Worm (Caenorhabditis elegans): Measurements from ENCODE around the gene T23F11.2.

T23F11.2 gene

ce11 chrIII:4655402-4655801, at the start of gene T23F11.2:
T23F11.2 (minus strand) TSS chrIII:4655502.
- TF ChIP-seq pha-4 (tag; optimal IDR thresholded peaks at IDR 0.05), result no peak
- TF ChIP-seq mml-1 (tag; optimal IDR thresholded peaks at IDR 0.05), result no peak
- no peak for TF ChIP-seq daf-12 (tag; optimal IDR thresholded peaks at IDR 0.05)
- no peak for TF ChIP-seq nhr-25 (tag; optimal IDR thresholded peaks at IDR 0.05)
- TF ChIP-seq nhr-77 (tag; optimal IDR thresholded peaks at IDR 0.05), result no peak
- no peak for TF ChIP-seq nhr-12 (tag; optimal IDR thresholded peaks at IDR 0.05)
- TF ChIP-seq egl-5 (tag; optimal IDR thresholded peaks at IDR 0.05), result no peak
- TF ChIP-seq ceh-16 (tag; optimal IDR thresholded peaks at IDR 0.05), result no peak
- no peak for TF ChIP-seq jun-1 (tag; optimal IDR thresholded peaks at IDR 0.05)
- TF ChIP-seq nfya-1 (tag; optimal IDR thresholded peaks at IDR 0.05; ENCODE audit: insufficient read depth), result no peak
- no peak for TF ChIP-seq mdl-1 (tag; optimal IDR thresholded peaks at IDR 0.05)
- TF ChIP-seq nhr-28 (tag; optimal IDR thresholded peaks at IDR 0.05), result no peak
- TF ChIP-seq zag-1 (tag; optimal IDR thresholded peaks at IDR 0.05), result no peak
- TF ChIP-seq nhr-43 (tag; optimal IDR thresholded peaks at IDR 0.05; ENCODE audit: poor library complexity, severe bottlenecking), result no peak
- TF ChIP-seq sea-2 (GFP tag; optimal IDR thresholded peaks at IDR 0.05), result no peak
- TF ChIP-seq nhr-67 (tag; optimal IDR thresholded peaks at IDR 0.05), result no peak
- no peak for TF ChIP-seq unc-62 (GFP tag; optimal IDR thresholded peaks at IDR 0.05)
- TF ChIP-seq eor-1 (tag; optimal IDR thresholded peaks at IDR 0.05), result no peak
- no peak for TF ChIP-seq nhr-23 (tag; optimal IDR thresholded peaks at IDR 0.05)

DNA sequence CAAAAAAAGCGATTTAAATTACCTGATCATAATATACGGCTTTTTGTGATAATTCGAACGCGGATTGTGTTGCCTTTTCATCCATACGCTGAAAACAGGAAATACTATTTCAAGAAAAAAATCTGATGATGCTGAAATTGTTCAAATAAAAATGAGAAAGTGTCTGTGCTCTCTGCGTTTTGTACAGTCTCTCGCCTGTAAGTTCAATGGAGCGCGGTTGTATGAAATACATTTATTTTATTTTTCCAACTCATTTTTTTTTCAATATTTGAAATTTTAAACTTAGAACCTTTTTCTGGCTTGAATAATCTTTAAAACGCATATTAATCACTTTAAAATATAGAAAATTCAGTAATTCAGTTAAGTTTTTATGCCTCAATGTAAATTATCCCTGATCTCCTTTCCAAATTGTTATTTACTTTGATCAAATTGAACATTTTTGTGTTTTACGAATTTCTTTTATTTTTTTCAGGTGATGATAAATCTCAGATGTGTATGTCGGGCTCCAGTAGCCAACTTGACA, 48.7 kb upstream of the T23F11.2 start, which contains the start of the genes clp-2 and mrpl-16:
TSS of gene clp-2 (minus strand) at position 94 of the 523 bp plus-strand sequence.
TSS of gene mrpl-16 (plus strand) at position 473 of the 523 bp plus-strand sequence.
- TF ChIP-seq nhr-12 (tag; optimal IDR thresholded peaks at IDR 0.05) (no peak), elt-2 (tag; optimal IDR thresholded peaks at IDR 0.05) (no peak), skn-1 (tag; optimal IDR thresholded peaks at IDR 0.05) (no peak), lin-15B (tag; optimal IDR thresholded peaks at IDR 0.05) (peak; percentile 43), nfya-1 (tag; optimal IDR thresholded peaks at IDR 0.05; ENCODE audit: insufficient read depth) (peak; percentile 53), nhr-23 (tag; optimal IDR thresholded peaks at IDR 0.05) (peak; percentile 12)

DNA sequence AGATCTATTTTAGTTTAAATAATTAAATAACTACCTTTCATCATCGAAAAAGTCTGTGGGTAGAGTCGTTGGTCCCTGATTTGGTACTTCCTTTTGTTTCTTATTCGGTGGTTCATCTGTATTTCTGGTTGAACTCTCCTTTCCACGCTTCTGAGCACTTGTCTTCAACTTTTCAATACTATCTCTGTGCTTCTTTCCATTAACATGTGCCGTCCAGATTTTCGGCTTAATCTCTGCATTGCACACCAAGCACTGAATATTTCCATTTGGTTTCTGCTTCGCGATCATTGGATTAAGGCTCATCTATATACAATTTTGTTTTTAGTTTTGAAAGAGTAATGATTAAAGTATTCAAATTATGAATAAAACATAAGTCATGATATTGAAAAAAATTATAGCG, 44.6 kb upstream of the T23F11.2 start, which contains the start of gene sel-13:
TSS of gene sel-13 (minus strand) at position 303 of the 400 bp plus-strand sequence.
- no peak for TF ChIP-seq nhr-25 (tag; optimal IDR thresholded peaks at IDR 0.05)
- no peak for TF ChIP-seq hmg-11 (tag; optimal IDR thresholded peaks at IDR 0.05)
- TF ChIP-seq ztf-11 (tag; optimal IDR thresholded peaks at IDR 0.05), result no peak
- no peak for TF ChIP-seq unc-39 (tag; optimal IDR thresholded peaks at IDR 0.05)
- no peak for TF ChIP-seq snpc-4 (tag; optimal IDR thresholded peaks at IDR 0.05)
- no peak for TF ChIP-seq daf-12 (tag; optimal IDR thresholded peaks at IDR 0.05)
- no peak for TF ChIP-seq nhr-11 (tag; optimal IDR thresholded peaks at IDR 0.05)
- no peak for TF ChIP-seq ceh-28 (tag; optimal IDR thresholded peaks at IDR 0.05)
- no peak for TF ChIP-seq ceh-82 (tag; optimal IDR thresholded peaks at IDR 0.05)
- TF ChIP-seq mdl-1 (tag; optimal IDR thresholded peaks at IDR 0.05), result no peak
- TF ChIP-seq unc-62 (GFP tag; optimal IDR thresholded peaks at IDR 0.05), result no peak
- TF ChIP-seq egl-27 (tag; optimal IDR thresholded peaks at IDR 0.05), result no peak
- TF ChIP-seq ZK546.5 (tag; optimal IDR thresholded peaks at IDR 0.05), result no peak

DNA sequence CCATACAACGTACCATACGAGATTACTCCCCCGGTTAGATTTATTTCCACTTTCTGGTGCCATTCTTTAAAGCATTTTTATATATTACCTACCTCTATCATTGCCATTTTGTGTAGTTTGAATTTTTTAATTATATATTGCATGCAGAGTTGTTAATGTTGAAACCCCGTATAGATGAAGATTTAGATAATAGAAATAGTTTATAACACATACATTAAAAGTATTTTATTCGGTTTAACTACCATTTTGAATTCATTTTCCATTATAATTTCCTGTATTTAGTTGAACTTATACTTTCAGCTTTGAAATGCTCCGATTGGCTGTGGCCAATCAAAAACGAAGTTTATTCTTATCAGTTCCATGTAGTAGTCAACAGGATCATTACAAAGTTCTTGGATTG, 42.5 kb upstream of the T23F11.2 start, which contains the start of gene dnj-18:
TSS of gene dnj-18 (plus strand) at position 301 of the 400 bp plus-strand sequence.
- no peak for TF ChIP-seq ceh-28 (tag; optimal IDR thresholded peaks at IDR 0.05)
- TF ChIP-seq nhr-28 (tag; optimal IDR thresholded peaks at IDR 0.05), result no peak
- TF ChIP-seq hmg-11 (tag; optimal IDR thresholded peaks at IDR 0.05), result no peak
- TF ChIP-seq jun-1 (tag; optimal IDR thresholded peaks at IDR 0.05), result no peak
- no peak for TF ChIP-seq skn-1 (tag; optimal IDR thresholded peaks at IDR 0.05)
- no peak for TF ChIP-seq pqm-1 (tag; optimal IDR thresholded peaks at IDR 0.05)
- no peak for TF ChIP-seq tbx-2 (tag; optimal IDR thresholded peaks at IDR 0.05)

- TF ChIP-seq ceh-16 (tag; optimal IDR thresholded peaks at IDR 0.05) (no peak), nhr-11 (tag; optimal IDR thresholded peaks at IDR 0.05) (no peak), lin-15B (tag; optimal IDR thresholded peaks at IDR 0.05) (no peak), eor-1 (tag; optimal IDR thresholded peaks at IDR 0.05) (no peak), skn-1 (tag; optimal IDR thresholded peaks at IDR 0.05) (no peak), lsy-12 (tag; optimal IDR thresholded peaks at IDR 0.05) (no peak), snpc-4 (tag; optimal IDR thresholded peaks at IDR 0.05) (no peak), nhr-76 (tag; optimal IDR thresholded peaks at IDR 0.05) (no peak), nhr-12 (tag; optimal IDR thresholded peaks at IDR 0.05) (no peak), ztf-4 (tag; optimal IDR thresholded peaks at IDR 0.05) (no peak), nhr-43 (tag; optimal IDR thresholded peaks at IDR 0.05; ENCODE audit: poor library complexity, severe bottlenecking) (no peak), R02D3.7 (tag; optimal IDR thresholded peaks at IDR 0.05) (no peak), nhr-237 (tag; optimal IDR thresholded peaks at IDR 0.05) (no peak), elt-2 (tag; optimal IDR thresholded peaks at IDR 0.05) (no peak), nhr-28 (tag; optimal IDR thresholded peaks at IDR 0.05) (no peak), egl-5 (tag; optimal IDR thresholded peaks at IDR 0.05) (no peak), fkh-2 (tag; optimal IDR thresholded peaks at IDR 0.05) (no peak), unc-39 (tag; optimal IDR thresholded peaks at IDR 0.05) (no peak), ceh-28 (tag; optimal IDR thresholded peaks at IDR 0.05) (no peak)
Observed at ce11 chrIII:4696903-4697302, 41.6 kb upstream of the T23F11.2 start.
